Worm (Caenorhabditis elegans): ENCODE measurements around the gene sams-4.

- TF ChIP-seq him-1 (tag; optimal IDR thresholded peaks at IDR 0.05) (no peak), W03F9.2 (tag; optimal IDR thresholded peaks at IDR 0.05) (no peak)
These were observed 46.6 kb downstream of the sams-4 start for ce11 chrIV:5799577-5799976.

All from whole organism, L4/young adult.